Fruit fly (Drosophila melanogaster): ENCODE measurements around the gene stwl.

Gene stwl

dm6 chr3L:14409419-14410145 lies at the start of gene stwl:
stwl (minus strand) TSS chr3L:14409939.
- TF ChIP-seq psq (optimal IDR thresholded peaks at IDR 0.05) (no peak), Sin3A (optimal IDR thresholded peaks at IDR 0.05) (no peak), insv (optimal IDR thresholded peaks at IDR 0.05) (no peak), Myc (optimal IDR thresholded peaks at IDR 0.05) (no peak), h (optimal IDR thresholded peaks at IDR 0.05) (no peak), ttk (optimal IDR thresholded peaks at IDR 0.05) (no peak)

dm6 chr3L:14456898-14457297 lies 47.2 kb upstream of the stwl start:
- TF ChIP-seq ttk (optimal IDR thresholded peaks at IDR 0.05) (no peak), Sin3A (optimal IDR thresholded peaks at IDR 0.05) (no peak), insv (optimal IDR thresholded peaks at IDR 0.05) (no peak)

dm6 chr3L:14455968-14456678 lies 46.4 kb upstream of the stwl start:
- TF ChIP-seq insv (optimal IDR thresholded peaks at IDR 0.05), result no peak
- TF ChIP-seq Sin3A (optimal IDR thresholded peaks at IDR 0.05), result no peak
- TF ChIP-seq psq (optimal IDR thresholded peaks at IDR 0.05), result no peak
- no peak for TF ChIP-seq h (optimal IDR thresholded peaks at IDR 0.05)
- no peak for TF ChIP-seq ttk (optimal IDR thresholded peaks at IDR 0.05)
- TF ChIP-seq Myc (optimal IDR thresholded peaks at IDR 0.05), result no peak

- TF ChIP-seq Myc (optimal IDR thresholded peaks at IDR 0.05) (no peak), h (optimal IDR thresholded peaks at IDR 0.05) (no peak), ttk (optimal IDR thresholded peaks at IDR 0.05) (no peak), insv (optimal IDR thresholded peaks at IDR 0.05) (no peak), Sin3A (optimal IDR thresholded peaks at IDR 0.05) (no peak), psq (optimal IDR thresholded peaks at IDR 0.05) (no peak)
These were observed 45.0 kb upstream of the stwl start for dm6 chr3L:14454716-14455115.

dm6 chr3L:14453260-14453590 lies 43.5 kb upstream of the stwl start:
- TF ChIP-seq ttk (optimal IDR thresholded peaks at IDR 0.05) (no peak), h (optimal IDR thresholded peaks at IDR 0.05) (no peak), Myc (optimal IDR thresholded peaks at IDR 0.05) (no peak), Sin3A (optimal IDR thresholded peaks at IDR 0.05) (no peak), insv (optimal IDR thresholded peaks at IDR 0.05) (no peak), psq (optimal IDR thresholded peaks at IDR 0.05) (no peak)

dm6 chr3L:14452419-14453259 lies 42.9 kb upstream of the stwl start:
- TF ChIP-seq insv (optimal IDR thresholded peaks at IDR 0.05), result no peak

- no peak for TF ChIP-seq ttk (optimal IDR thresholded peaks at IDR 0.05)
- TF ChIP-seq h (optimal IDR thresholded peaks at IDR 0.05), result no peak
- TF ChIP-seq Sin3A (optimal IDR thresholded peaks at IDR 0.05), result no peak
- no peak for TF ChIP-seq Myc (optimal IDR thresholded peaks at IDR 0.05)
- TF ChIP-seq insv (optimal IDR thresholded peaks at IDR 0.05), result no peak
- no peak for TF ChIP-seq psq (optimal IDR thresholded peaks at IDR 0.05)
These were observed 41.8 kb upstream of the stwl start for dm6 chr3L:14451534-14451933.

- TF ChIP-seq ttk (optimal IDR thresholded peaks at IDR 0.05), result no peak
- TF ChIP-seq psq (optimal IDR thresholded peaks at IDR 0.05), result no peak
- no peak for TF ChIP-seq Myc (optimal IDR thresholded peaks at IDR 0.05)
- no peak for TF ChIP-seq Sin3A (optimal IDR thresholded peaks at IDR 0.05)
- no peak for TF ChIP-seq insv (optimal IDR thresholded peaks at IDR 0.05)
- TF ChIP-seq h (optimal IDR thresholded peaks at IDR 0.05), result no peak
These were observed 40.7 kb upstream of the stwl start for dm6 chr3L:14450347-14450926.

- TF ChIP-seq h (optimal IDR thresholded peaks at IDR 0.05), result no peak
- no peak for TF ChIP-seq ttk (optimal IDR thresholded peaks at IDR 0.05)
- TF ChIP-seq Myc (optimal IDR thresholded peaks at IDR 0.05), result no peak
- no peak for TF ChIP-seq Sin3A (optimal IDR thresholded peaks at IDR 0.05)
- no peak for TF ChIP-seq insv (optimal IDR thresholded peaks at IDR 0.05)
- TF ChIP-seq psq (optimal IDR thresholded peaks at IDR 0.05), result no peak
These were observed 38.7 kb upstream of the stwl start for dm6 chr3L:14448321-14449043.

dm6 chr3L:14447374-14447773 lies 37.6 kb upstream of the stwl start:
- no peak for TF ChIP-seq insv (optimal IDR thresholded peaks at IDR 0.05)
- no peak for TF ChIP-seq ttk (optimal IDR thresholded peaks at IDR 0.05)
- TF ChIP-seq Sin3A (optimal IDR thresholded peaks at IDR 0.05), result no peak
- no peak for TF ChIP-seq h (optimal IDR thresholded peaks at IDR 0.05)
- TF ChIP-seq Myc (optimal IDR thresholded peaks at IDR 0.05), result no peak
- TF ChIP-seq psq (optimal IDR thresholded peaks at IDR 0.05), result no peak

- no peak for TF ChIP-seq insv (optimal IDR thresholded peaks at IDR 0.05)
- TF ChIP-seq ttk (optimal IDR thresholded peaks at IDR 0.05), result no peak
- TF ChIP-seq h (optimal IDR thresholded peaks at IDR 0.05), result no peak
- TF ChIP-seq Myc (optimal IDR thresholded peaks at IDR 0.05), result no peak
- TF ChIP-seq psq (optimal IDR thresholded peaks at IDR 0.05), result no peak
- no peak for TF ChIP-seq Sin3A (optimal IDR thresholded peaks at IDR 0.05)
These were observed 37.1 kb upstream of the stwl start for dm6 chr3L:14446874-14447273.
